Fruit fly (Drosophila melanogaster) whole organism, pupa: ENCODE data around the gene CG34299.

Experiments used
- CG13204 ChIP-seq: fragments of 200-800 bp; sonication (Bioruptor generic); optimal IDR thresholded peaks from 2 replicates; lab custom pipeline; 2018; ENCODE audit warnings: missing biosample characterization, mild to moderate bottlenecking, missing genetic modification characterization, moderate library complexity
- CG14655 ChIP-seq: fragments of 200-800 bp; sonication (Bioruptor generic); optimal IDR thresholded peaks from 3 replicates; lab custom pipeline; 2017; ENCODE audit warnings: mild to moderate bottlenecking, missing biosample characterization, missing genetic modification reagents, missing genetic modification characterization
- CG17806 ChIP-seq: fragments of 200-800 bp; sonication (Bioruptor generic); optimal IDR thresholded peaks from 2 replicates; lab custom pipeline; 2018; ENCODE audit warnings: missing biosample characterization, mild to moderate bottlenecking, missing genetic modification characterization, moderate library complexity
- CG32121 ChIP-seq: fragments of 200-800 bp; sonication (Bioruptor generic); IDR thresholded peaks from 2 replicates; pipeline ENCODE4 v1.3.6; 2022; ENCODE audit warnings: missing biosample characterization, missing genetic modification characterization
- CG4496 ChIP-seq: fragments of 200-800 bp; sonication (Bioruptor generic); IDR thresholded peaks from 3 replicates; pipeline ENCODE4 v1.3.6; 2022; ENCODE audit warnings: missing biosample characterization, missing genetic modification characterization
- CG8159 ChIP-seq: fragments of 200-800 bp; sonication (Bioruptor generic); optimal IDR thresholded peaks from 3 replicates; lab custom pipeline; 2018; ENCODE audit warnings: missing biosample characterization, mild to moderate bottlenecking, missing genetic modification characterization, moderate library complexity
- CG8301 ChIP-seq: fragments of 200-800 bp; sonication (Bioruptor generic); optimal IDR thresholded peaks from 2 replicates; lab custom pipeline; 2018; ENCODE audit warnings: missing biosample characterization, mild to moderate bottlenecking, missing genetic modification characterization
- CG9948 ChIP-seq: fragments of 200-800 bp; sonication (Bioruptor generic); optimal IDR thresholded peaks from 2 replicates; lab custom pipeline; 2018; ENCODE audit warnings: missing biosample characterization, mild to moderate bottlenecking, missing genetic modification characterization, moderate library complexity
- D1 ChIP-seq: fragments of 200-800 bp; sonication (Bioruptor generic); optimal IDR thresholded peaks from 2 replicates; lab custom pipeline; 2018; ENCODE audit warnings: missing biosample characterization, mild to moderate bottlenecking, missing genetic modification characterization, moderate library complexity
- EcR ChIP-seq: fragments of 200-800 bp; sonication (Bioruptor generic); optimal IDR thresholded peaks from 3 replicates; lab custom pipeline; 2019; ENCODE audit warnings: missing biosample characterization, missing genetic modification characterization, mild to moderate bottlenecking, moderate library complexity, missing genetic modification reagents
- Ets98B ChIP-seq: fragments of 200-800 bp; sonication (Bioruptor generic); IDR thresholded peaks from 2 replicates; pipeline ENCODE4 v1.3.6; 2022; ENCODE audit warnings: missing biosample characterization, missing genetic modification characterization
- Snoo ChIP-seq: fragments of 200-800 bp; sonication (Bioruptor generic); optimal IDR thresholded peaks from 3 replicates; lab custom pipeline; 2017; ENCODE audit warnings: missing biosample characterization, mild to moderate bottlenecking, missing genetic modification characterization, inconsistent platforms
- rn ChIP-seq: fragments of 200-800 bp; sonication (Bioruptor generic); IDR thresholded peaks from 2 replicates; pipeline ENCODE4 v1.3.6; 2022; ENCODE audit warnings: missing biosample characterization, missing genetic modification characterization

dm6 chr3R:30202898-30203103 is 46.6 kb upstream of the CG34299 start, which contains the start of gene CG9743:
- TF ChIP-seq CG32121 (GFP tag; lab: Robert Waterston, UW) (no peak), CG9948 (tag; lab: Kevin White, UChicago) (no peak), CG4496 (no peak), D1 (no peak), Snoo (no peak), Ets98B (no peak), EcR (GFP tag; lab: Kevin White, UChicago) (no peak), CG17806 (tag; lab: Kevin White, UChicago) (no peak), CG8301 (tag; lab: Kevin White, UChicago) (no peak), CG13204 (GFP tag; lab: Kevin White, UChicago) (no peak), rn (GFP tag; lab: Robert Waterston, UW) (no peak), CG8159 (no peak), CG14655 (GFP tag; lab: Kevin White, UChicago) (no peak)
